Fruit fly (Drosophila melanogaster): ENCODE results near the gene CG34301.
A peak's percentile ranks its signal among the peaks of the same experiment; 100 is the strongest.

The CG34301 gene

dm6 chr3R:8748776-8749126 is 24.5 kb upstream of the CG34301 start:
- no peak for TF ChIP-seq dmrt93B (GFP tag; optimal IDR thresholded peaks at IDR 0.05)
- peak; percentile 52 for TF ChIP-seq rgr (GFP tag; optimal IDR thresholded peaks at IDR 0.05)
- TF ChIP-seq foxo (GFP tag; optimal IDR thresholded peaks at IDR 0.05): no peak
- TF ChIP-seq Hr83 (GFP tag; optimal IDR thresholded peaks at IDR 0.05; ENCODE audit: poor library complexity, severe bottlenecking): peak; percentile 86
- TF ChIP-seq dl (GFP tag; optimal IDR thresholded peaks at IDR 0.05; ENCODE audit: insufficient read depth in 1 of 2, partially characterized antibody in 2 of 2): no peak
- TF ChIP-seq woc (GFP tag; optimal IDR thresholded peaks at IDR 0.05): no peak

dm6 chr3R:8767998-8768397 is 5.2 kb upstream of the CG34301 start, which contains the start of the genes CG34135 and CG11768:
TSS of gene CG34135 (minus strand) at chr3R:8768191.
TSS of gene CG11768 (minus strand) at chr3R:8768200.
- TF ChIP-seq ey (GFP tag; optimal IDR thresholded peaks at IDR 0.05) (no peak), Hr83 (GFP tag; optimal IDR thresholded peaks at IDR 0.05; ENCODE audit: poor library complexity, severe bottlenecking) (no peak), sv (GFP tag; optimal IDR thresholded peaks at IDR 0.05) (no peak), Vsx2 (GFP tag; optimal IDR thresholded peaks at IDR 0.05; ENCODE audit: partially characterized antibody) (no peak), Dfd (GFP tag; optimal IDR thresholded peaks at IDR 0.05) (no peak), dl (GFP tag; optimal IDR thresholded peaks at IDR 0.05; ENCODE audit: insufficient read depth in 1 of 2, partially characterized antibody in 2 of 2) (no peak), OdsH (GFP tag; optimal IDR thresholded peaks at IDR 0.05) (no peak), Sp1 (GFP tag; optimal IDR thresholded peaks at IDR 0.05) (no peak), Rel (GFP tag; optimal IDR thresholded peaks at IDR 0.05) (no peak), Rel (tag; optimal IDR thresholded peaks at IDR 0.05) (no peak), Hnf4 (GFP tag; optimal IDR thresholded peaks at IDR 0.05) (no peak), br (GFP tag; optimal IDR thresholded peaks at IDR 0.05) (no peak), jim (GFP tag; optimal IDR thresholded peaks at IDR 0.05) (no peak), dsf (GFP tag; optimal IDR thresholded peaks at IDR 0.05; ENCODE audit: borderline replicate concordance) (no peak), lola (GFP tag; optimal IDR thresholded peaks at IDR 0.05) (no peak), Mio (GFP tag; optimal IDR thresholded peaks at IDR 0.05) (no peak), CG32264 (GFP tag; optimal IDR thresholded peaks at IDR 0.05) (no peak), Abd-B (GFP tag; optimal IDR thresholded peaks at IDR 0.05) (no peak), Jra (GFP tag; optimal IDR thresholded peaks at IDR 0.05) (no peak), sage (GFP tag; optimal IDR thresholded peaks at IDR 0.05) (no peak), Hr78 (GFP tag; optimal IDR thresholded peaks at IDR 0.05) (no peak)

- TF ChIP-seq CG9705 (GFP tag; optimal IDR thresholded peaks at IDR 0.05): no peak
- TF ChIP-seq foxo (GFP tag; optimal IDR thresholded peaks at IDR 0.05): no peak
- TF ChIP-seq Hr83 (GFP tag; optimal IDR thresholded peaks at IDR 0.05; ENCODE audit: poor library complexity, severe bottlenecking): no peak
- no peak for TF ChIP-seq fru (GFP tag; optimal IDR thresholded peaks at IDR 0.05)
- no peak for TF ChIP-seq dmrt93B (GFP tag; optimal IDR thresholded peaks at IDR 0.05)
- no peak for TF ChIP-seq sage (GFP tag; optimal IDR thresholded peaks at IDR 0.05)
- TF ChIP-seq N (GFP tag; optimal IDR thresholded peaks at IDR 0.05): no peak
- no peak for TF ChIP-seq OdsH (GFP tag; optimal IDR thresholded peaks at IDR 0.05)
- TF ChIP-seq usp (GFP tag; optimal IDR thresholded peaks at IDR 0.05): no peak
- TF ChIP-seq Jra (GFP tag; optimal IDR thresholded peaks at IDR 0.05): no peak
- no peak for TF ChIP-seq Hr78 (GFP tag; optimal IDR thresholded peaks at IDR 0.05)
These were observed 4.1 kb upstream of the CG34301 start, which contains the start of gene CG8236 for dm6 chr3R:8769094-8769493. TSS of gene CG8236 (plus strand) at chr3R:8769394.

dm6 chr3R:8772591-8772990 is 644 bp upstream of the CG34301 start, which contains the start of gene CG13318:
TSS of gene CG13318 (minus strand) at chr3R:8772691.
- TF ChIP-seq GATAd (GFP tag; optimal IDR thresholded peaks at IDR 0.05) (no peak), psq (GFP tag; optimal IDR thresholded peaks at IDR 0.05) (no peak), pan (optimal IDR thresholded peaks at IDR 0.05) (no peak), foxo (GFP tag; optimal IDR thresholded peaks at IDR 0.05) (no peak), Hr83 (GFP tag; optimal IDR thresholded peaks at IDR 0.05; ENCODE audit: poor library complexity, severe bottlenecking) (no peak), Rel (GFP tag; optimal IDR thresholded peaks at IDR 0.05) (no peak), Rel (tag; optimal IDR thresholded peaks at IDR 0.05) (no peak), lola (GFP tag; optimal IDR thresholded peaks at IDR 0.05) (no peak), rgr (GFP tag; optimal IDR thresholded peaks at IDR 0.05) (no peak), Hnf4 (GFP tag; optimal IDR thresholded peaks at IDR 0.05) (no peak), h (GFP tag; optimal IDR thresholded peaks at IDR 0.05) (no peak), usp (GFP tag; optimal IDR thresholded peaks at IDR 0.05) (no peak), N (GFP tag; optimal IDR thresholded peaks at IDR 0.05) (no peak), tai (GFP tag; optimal IDR thresholded peaks at IDR 0.05) (no peak), Jra (GFP tag; optimal IDR thresholded peaks at IDR 0.05) (no peak), Sp1 (GFP tag; optimal IDR thresholded peaks at IDR 0.05) (no peak)

Data from whole organism, wandering third instar larva.